Worm (Caenorhabditis elegans): ENCODE measurements around the gene C16D2.1.

- TF ChIP-seq dao-5 (tag; optimal IDR thresholded peaks at IDR 0.05) (no peak), him-1 (tag; optimal IDR thresholded peaks at IDR 0.05) (no peak), W03F9.2 (tag; optimal IDR thresholded peaks at IDR 0.05) (no peak)
Measured at ce11 chrII:9086308-9086707, 45.2 kb upstream of the C16D2.1 start, which contains the start of gene hlh-3.
